Worm (Caenorhabditis elegans) whole organism, mixed stage, embryonic: ENCODE measurements around the gene nep-22.

ENCODE experiments used
- M03D4.4 ChIP-seq: sonication (generic microtip); optimal IDR thresholded peaks from 2 replicates; lab custom pipeline; 2017; ENCODE audit warnings: mild to moderate bottlenecking, missing genetic modification characterization, missing compliant biosample characterization
- bed-3 ChIP-seq: fragments of 200-800 bp; sonication (Bioruptor generic); optimal IDR thresholded peaks from 3 replicates; lab custom pipeline; 2018; ENCODE audit warnings: mild to moderate bottlenecking, missing genetic modification characterization, moderate library complexity, missing compliant biosample characterization
- blmp-1 ChIP-seq: fragments of 150-350 bp; optimal IDR thresholded peaks from 2 replicates; lab custom pipeline; 2014; ENCODE audit warnings: missing biosample characterization, missing genetic modification characterization
- ceh-39 ChIP-seq: fragments of 150-350 bp; optimal IDR thresholded peaks from 2 replicates; lab custom pipeline; 2014; ENCODE audit warnings: missing biosample characterization, missing genetic modification characterization
- ceh-43 ChIP-seq: fragments of 200-800 bp; sonication (Bioruptor generic); optimal IDR thresholded peaks from 2 replicates; lab custom pipeline; 2018; ENCODE audit warnings: mild to moderate bottlenecking, missing genetic modification characterization, moderate library complexity, missing compliant biosample characterization
- ceh-83 ChIP-seq: fragments of 200-800 bp; sonication (Bioruptor generic); optimal IDR thresholded peaks from 2 replicates; lab custom pipeline; 2018; ENCODE audit warnings: mild to moderate bottlenecking, missing genetic modification characterization, missing compliant biosample characterization
- ces-1 ChIP-seq: fragments of 150-350 bp; optimal IDR thresholded peaks from 2 replicates; lab custom pipeline; 2014; ENCODE audit warnings: missing biosample characterization, missing genetic modification reagents, missing genetic modification characterization
- cnd-1 ChIP-seq: fragments of 200-800 bp; sonication (Bioruptor generic); optimal IDR thresholded peaks from 2 replicates; lab custom pipeline; 2018; ENCODE audit warnings: mild to moderate bottlenecking, missing genetic modification characterization, missing compliant biosample characterization
- elt-1 ChIP-seq: sonication (generic microtip); optimal IDR thresholded peaks from 2 replicates; lab custom pipeline; 2017; ENCODE audit warnings: missing genetic modification characterization, mild to moderate bottlenecking, missing compliant biosample characterization, antibody characterized with exemption, moderate library complexity, borderline replicate concordance; ENCODE audit not compliant: insufficient read depth
- elt-3 ChIP-seq: fragments of 150-350 bp; optimal IDR thresholded peaks from 2 replicates; lab custom pipeline; 2014; ENCODE audit warnings: missing biosample characterization, missing genetic modification characterization
- ham-2 ChIP-seq: fragments of 200-800 bp; sonication (Bioruptor generic); optimal IDR thresholded peaks from 2 replicates; lab custom pipeline; 2018; ENCODE audit warnings: mild to moderate bottlenecking, missing genetic modification characterization, missing compliant biosample characterization
- hlh-1 ChIP-seq: fragments of 150-350 bp; optimal IDR thresholded peaks from 2 replicates; lab custom pipeline; 2014; ENCODE audit warnings: missing biosample characterization, missing genetic modification reagents, missing genetic modification characterization
- lin-13 ChIP-seq: fragments of 150-350 bp; optimal IDR thresholded peaks from 2 replicates; lab custom pipeline; 2014; ENCODE audit warnings: missing biosample characterization, missing genetic modification characterization
- lin-32 ChIP-seq: fragments of 200-800 bp; sonication (Bioruptor generic); optimal IDR thresholded peaks from 2 replicates; lab custom pipeline; 2018; ENCODE audit warnings: mild to moderate bottlenecking, missing genetic modification characterization, missing compliant biosample characterization
- lsy-2 ChIP-seq: fragments of 150-350 bp; optimal IDR thresholded peaks from 2 replicates; lab custom pipeline; 2014; ENCODE audit warnings: missing biosample characterization, missing genetic modification characterization
- mab-5 ChIP-seq: fragments of 150-350 bp; optimal IDR thresholded peaks from 2 replicates; lab custom pipeline; 2014; ENCODE audit warnings: missing biosample characterization, missing genetic modification characterization
- mep-1 ChIP-seq: fragments of 150-350 bp; optimal IDR thresholded peaks from 2 replicates; lab custom pipeline; 2017; ENCODE audit warnings: missing biosample characterization, missing genetic modification reagents, missing genetic modification characterization, inconsistent platforms
- mls-2 ChIP-seq: sonication (generic microtip); optimal IDR thresholded peaks from 2 replicates; lab custom pipeline; 2016; ENCODE audit warnings: mild to moderate bottlenecking, missing genetic modification characterization, moderate library complexity, missing compliant biosample characterization
- nhr-12 ChIP-seq: fragments of 150-350 bp; optimal IDR thresholded peaks from 2 replicates; lab custom pipeline; 2014; ENCODE audit warnings: missing biosample characterization, missing genetic modification characterization
- nhr-2 ChIP-seq: fragments of 150-350 bp; optimal IDR thresholded peaks from 2 replicates; lab custom pipeline; 2014; ENCODE audit warnings: missing biosample characterization, missing genetic modification characterization
- nhr-237 ChIP-seq: fragments of 150-350 bp; optimal IDR thresholded peaks from 2 replicates; lab custom pipeline; 2014; ENCODE audit warnings: missing biosample characterization, missing genetic modification characterization
- nhr-76 ChIP-seq: sonication (generic microtip); optimal IDR thresholded peaks from 2 replicates; lab custom pipeline; 2017; ENCODE audit warnings: missing biosample characterization, missing genetic modification characterization
- pha-4 ChIP-seq: fragments of 150-350 bp; optimal IDR thresholded peaks from 2 replicates; lab custom pipeline; 2018; ENCODE audit warnings: missing biosample characterization, missing genetic modification reagents, missing genetic modification characterization
- sem-2 ChIP-seq: fragments of 200-800 bp; sonication (Bioruptor generic); optimal IDR thresholded peaks from 2 replicates; lab custom pipeline; 2018; ENCODE audit warnings: mild to moderate bottlenecking, missing genetic modification characterization, missing compliant biosample characterization
- snpc-4 ChIP-seq: fragments of 150-350 bp; optimal IDR thresholded peaks from 2 replicates; lab custom pipeline; 2014; ENCODE audit warnings: missing biosample characterization, missing genetic modification characterization
- tbx-8 ChIP-seq: fragments of 200-800 bp; sonication (Bioruptor generic); optimal IDR thresholded peaks from 2 replicates; lab custom pipeline; 2018; ENCODE audit warnings: mild to moderate bottlenecking, missing genetic modification characterization, moderate library complexity, missing compliant biosample characterization
- unc-120 ChIP-seq: sonication (generic microtip); optimal IDR thresholded peaks from 2 replicates; lab custom pipeline; 2017; ENCODE audit warnings: missing genetic modification characterization, missing compliant biosample characterization; ENCODE audit not compliant: poor library complexity, severe bottlenecking
- unc-39 ChIP-seq: fragments of 150-350 bp; optimal IDR thresholded peaks from 2 replicates; lab custom pipeline; 2014; ENCODE audit warnings: missing biosample characterization, missing genetic modification characterization
- unc-62 ChIP-seq: fragments of 150-350 bp; optimal IDR thresholded peaks from 2 replicates; lab custom pipeline; 2014; ENCODE audit warnings: missing biosample characterization, missing genetic modification reagents, missing genetic modification characterization
- zip-8 ChIP-seq: fragments of 150-350 bp; optimal IDR thresholded peaks from 2 replicates; lab custom pipeline; 2014; ENCODE audit warnings: missing biosample characterization, missing genetic modification characterization
- ztf-11 ChIP-seq: fragments of 150-350 bp; optimal IDR thresholded peaks from 2 replicates; lab custom pipeline; 2014; ENCODE audit warnings: missing biosample characterization, missing genetic modification characterization

The nep-22 gene

ce11 chrX:9062523-9062922 is 28.2 kb downstream of the nep-22 start, which contains the start of gene F47E1.4:
F47E1.4 (plus strand) TSS chrX:9062823.
- no peak for TF ChIP-seq zip-8 (tag; lab: Kevin White, UChicago)
- no peak for TF ChIP-seq hlh-1 (tag; lab: Kevin White, UChicago)
- TF ChIP-seq unc-120 (tag; lab: Kevin White, UChicago) = no peak
- TF ChIP-seq mep-1 = no peak
- TF ChIP-seq lin-32 (GFP tag; lab: Kevin White, UChicago) = no peak
- TF ChIP-seq mab-5 (tag; lab: Kevin White, UChicago) = no peak
- TF ChIP-seq ces-1 = no peak
- TF ChIP-seq cnd-1 (tag; lab: Kevin White, UChicago) = no peak
- no peak for TF ChIP-seq M03D4.4 (tag; lab: Kevin White, UChicago)
- TF ChIP-seq snpc-4 (tag; lab: Kevin White, UChicago) = no peak
- no peak for TF ChIP-seq sem-2 (GFP tag; lab: Kevin White, UChicago)
- no peak for TF ChIP-seq ztf-11
- no peak for TF ChIP-seq nhr-12 (tag; lab: Kevin White, UChicago)

ce11 chrX:9063439-9063838 is 29.1 kb downstream of the nep-22 start:
- TF ChIP-seq lin-13 = no peak
- no peak for TF ChIP-seq bed-3 (GFP tag; lab: Kevin White, UChicago)
- TF ChIP-seq, all 35 proteins: peak for 0

- TF ChIP-seq mep-1 = no peak
- TF ChIP-seq nhr-2 (tag; lab: Kevin White, UChicago) = peak; percentile 28
- TF ChIP-seq lin-32 (GFP tag; lab: Kevin White, UChicago) = peak; percentile 37
Measured at ce11 chrX:9067230-9067822, 33.0 kb downstream of the nep-22 start.

- TF ChIP-seq lsy-2 (tag; lab: Kevin White, UChicago) (no peak), ceh-83 (GFP tag; lab: Kevin White, UChicago) (no peak), ztf-11 (peak; percentile 8), hlh-1 (tag; lab: Kevin White, UChicago) (peak; percentile 54), lin-13 (no peak), tbx-8 (GFP tag; lab: Kevin White, UChicago) (no peak), nhr-76 (tag; lab: Kevin White, UChicago) (no peak), sem-2 (GFP tag; lab: Kevin White, UChicago) (no peak), pha-4 (peak; percentile 2), elt-1 (no peak), mls-2 (tag; lab: Kevin White, UChicago) (no peak), nhr-2 (tag; lab: Kevin White, UChicago) (no peak), unc-62 (GFP tag; lab: Kevin White, UChicago) (peak; percentile 31), nhr-237 (tag; lab: Kevin White, UChicago) (peak; percentile 46), ces-1 (peak; percentile 71), nhr-12 (tag; lab: Kevin White, UChicago) (no peak), blmp-1 (tag; lab: Kevin White, UChicago) (peak; percentile 37), mep-1 (peak; percentile 41), unc-120 (tag; lab: Kevin White, UChicago) (peak; percentile 40), ceh-43 (no peak), ham-2 (GFP tag; lab: Kevin White, UChicago) (peak; percentile 21)
- TF ChIP-seq, all 35 proteins: peak for 10
Measured at ce11 chrX:9068075-9068474, 33.7 kb downstream of the nep-22 start.

ce11 chrX:9069070-9069469 is 34.7 kb downstream of the nep-22 start:
- TF ChIP-seq hlh-1 (tag; lab: Kevin White, UChicago) (peak; percentile 83), ceh-39 (no peak), mls-2 (tag; lab: Kevin White, UChicago) (no peak), lin-13 (no peak), nhr-2 (tag; lab: Kevin White, UChicago) (no peak), elt-3 (no peak), tbx-8 (GFP tag; lab: Kevin White, UChicago) (no peak), nhr-76 (tag; lab: Kevin White, UChicago) (no peak), ham-2 (GFP tag; lab: Kevin White, UChicago) (no peak), ztf-11 (no peak), M03D4.4 (tag; lab: Kevin White, UChicago) (no peak), nhr-237 (tag; lab: Kevin White, UChicago) (no peak), unc-39 (tag; lab: Kevin White, UChicago) (no peak), unc-120 (tag; lab: Kevin White, UChicago) (no peak), lsy-2 (tag; lab: Kevin White, UChicago) (no peak), unc-62 (GFP tag; lab: Kevin White, UChicago) (peak; percentile 17)
